Worm (Caenorhabditis elegans): Measurements from ENCODE around the gene tbb-4.

Gene tbb-4

ce11 chrX:9403622-9404255, 33.0 kb downstream of the tbb-4 start (continued):
- TF ChIP-seq fos-1 (tag; optimal IDR thresholded peaks at IDR 0.05) (no peak), zip-4 (GFP tag; optimal IDR thresholded peaks at IDR 0.05) (no peak), snu-23 (GFP tag; optimal IDR thresholded peaks at IDR 0.05) (peak; percentile 35), efl-1 (optimal IDR thresholded peaks at IDR 0.05) (no peak), efl-1 (GFP tag; optimal IDR thresholded peaks at IDR 0.05 in 1 of 2) (no peak), lin-15B (tag; optimal IDR thresholded peaks at IDR 0.05) (no peak), alr-1 (tag; optimal IDR thresholded peaks at IDR 0.05; ENCODE audit: borderline replicate concordance) (no peak), F16B12.6 (tag; optimal IDR thresholded peaks at IDR 0.05) (no peak), nhr-11 (tag; optimal IDR thresholded peaks at IDR 0.05) (no peak), unc-98 (GFP tag; IDR thresholded peaks at IDR 0.05) (no peak), elt-3 (tag; optimal IDR thresholded peaks at IDR 0.05) (peak in 5 of 6 experiments; percentile 40 to 82 (median 52)), ama-1 (optimal IDR thresholded peaks at IDR 0.05) (no peak), hlh-4 (tag; optimal IDR thresholded peaks at IDR 0.05) (no peak), vab-15 (tag; optimal IDR thresholded peaks at IDR 0.05) (no peak), nhr-28 (tag; optimal IDR thresholded peaks at IDR 0.05) (no peak), lin-13 (GFP tag; optimal IDR thresholded peaks at IDR 0.05) (no peak), fkh-8 (tag; optimal IDR thresholded peaks at IDR 0.05) (no peak), sptf-1 (tag; optimal IDR thresholded peaks at IDR 0.05) (no peak), fkh-4 (tag; optimal IDR thresholded peaks at IDR 0.05; ENCODE audit: borderline replicate concordance) (no peak), snpc-4 (tag; optimal IDR thresholded peaks at IDR 0.05) (no peak), lir-3 (tag; optimal IDR thresholded peaks at IDR 0.05; ENCODE audit: poor library complexity) (no peak), rnt-1 (tag; optimal IDR thresholded peaks at IDR 0.05) (no peak), elt-2 (tag; optimal IDR thresholded peaks at IDR 0.05) (no peak), lin-35 (GFP tag; optimal IDR thresholded peaks at IDR 0.05) (peak in 1 of 2 experiments; percentile 46), grh-1 (GFP tag; IDR thresholded peaks at IDR 0.05) (peak; percentile 48; the same call in 1 of the 2 replicates), C34B4.2 (tag; optimal IDR thresholded peaks at IDR 0.05) (no peak), ceh-82 (tag; optimal IDR thresholded peaks at IDR 0.05) (no peak), egl-13 (tag; optimal IDR thresholded peaks at IDR 0.05) (no peak), jun-1 (tag; optimal IDR thresholded peaks at IDR 0.05) (no peak), ceh-90 (tag; optimal IDR thresholded peaks at IDR 0.05) (no peak), unc-86 (tag; optimal IDR thresholded peaks at IDR 0.05) (no peak), blmp-1 (tag; optimal IDR thresholded peaks at IDR 0.05) (peak; percentile 67), nhr-12 (tag; optimal IDR thresholded peaks at IDR 0.05) (no peak), tbx-2 (tag; optimal IDR thresholded peaks at IDR 0.05) (no peak), nhr-76 (tag; optimal IDR thresholded peaks at IDR 0.05) (no peak), ces-1 (GFP tag; optimal IDR thresholded peaks at IDR 0.05) (no peak), unc-30 (tag; optimal IDR thresholded peaks at IDR 0.05) (no peak), aly-2 (tag; optimal IDR thresholded peaks at IDR 0.05) (no peak), isw-1 (GFP tag; IDR thresholded peaks at IDR 0.05) (no peak), nhr-47 (tag; optimal IDR thresholded peaks at IDR 0.05) (no peak), C04F5.9 (tag; optimal IDR thresholded peaks at IDR 0.05) (no peak), mab-9 (GFP tag; IDR thresholded peaks at IDR 0.05) (no peak), mdl-1 (tag; optimal IDR thresholded peaks at IDR 0.05) (no peak), nhr-77 (tag; optimal IDR thresholded peaks at IDR 0.05) (no peak), nhr-19 (GFP tag; conservative IDR thresholded peaks at IDR 0.05) (0 out of 2 replicates have a peak, but pooled peaks have one; percentile 12), mep-1 (tag; optimal IDR thresholded peaks at IDR 0.05) (peak; percentile 37), xbp-1 (tag; optimal IDR thresholded peaks at IDR 0.05) (no peak), sox-4 (tag; optimal IDR thresholded peaks at IDR 0.05) (no peak), ztf-4 (tag; optimal IDR thresholded peaks at IDR 0.05) (no peak)

Data from whole organism, L1 larva.